Fruit fly (Drosophila melanogaster): Measurements from ENCODE around the gene Acp26Ab.

The Acp26Ab gene

dm6 chr2L:5893796-5894195 lies 1.1 kb upstream of the Acp26Ab start, which contains the start of gene Acp26Aa:
Gene Acp26Aa, minus strand, starts transcription at chr2L:5893896.
- TF ChIP-seq psq (optimal IDR thresholded peaks at IDR 0.05), result no peak
- no peak for TF ChIP-seq pan (optimal IDR thresholded peaks at IDR 0.05)
- TF ChIP-seq EcR (GFP tag; optimal IDR thresholded peaks at IDR 0.05), result no peak
- TF ChIP-seq usp (GFP tag; optimal IDR thresholded peaks at IDR 0.05), result no peak
- TF ChIP-seq CG8478 (optimal IDR thresholded peaks at IDR 0.05), result no peak
- TF ChIP-seq Dll (optimal IDR thresholded peaks at IDR 0.05), result no peak

DNA sequence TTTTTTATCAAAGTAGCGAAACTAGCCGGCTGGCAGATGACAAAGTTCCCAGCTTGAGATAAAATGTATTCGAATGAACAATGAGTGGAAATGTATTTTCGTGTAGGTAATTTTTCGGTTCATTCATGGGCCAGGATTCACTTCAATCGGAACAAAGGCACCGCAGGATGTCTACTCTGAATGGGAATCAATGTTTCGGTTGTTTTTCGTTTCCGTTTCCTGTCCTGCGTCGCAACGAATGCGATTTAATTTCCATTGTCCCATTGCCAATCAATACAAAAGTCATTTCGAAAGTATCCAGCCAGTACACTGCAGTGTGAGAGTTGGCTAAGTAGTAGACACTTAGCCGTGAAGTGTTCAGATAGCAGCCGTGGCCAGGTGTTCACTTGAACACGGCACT lies 2.1 kb downstream of the Acp26Ab start:
- TF ChIP-seq psq (optimal IDR thresholded peaks at IDR 0.05) (no peak), usp (GFP tag; optimal IDR thresholded peaks at IDR 0.05) (no peak), CG8478 (optimal IDR thresholded peaks at IDR 0.05) (no peak), EcR (GFP tag; optimal IDR thresholded peaks at IDR 0.05) (no peak), pan (optimal IDR thresholded peaks at IDR 0.05) (no peak), Dll (optimal IDR thresholded peaks at IDR 0.05) (no peak)

DNA sequence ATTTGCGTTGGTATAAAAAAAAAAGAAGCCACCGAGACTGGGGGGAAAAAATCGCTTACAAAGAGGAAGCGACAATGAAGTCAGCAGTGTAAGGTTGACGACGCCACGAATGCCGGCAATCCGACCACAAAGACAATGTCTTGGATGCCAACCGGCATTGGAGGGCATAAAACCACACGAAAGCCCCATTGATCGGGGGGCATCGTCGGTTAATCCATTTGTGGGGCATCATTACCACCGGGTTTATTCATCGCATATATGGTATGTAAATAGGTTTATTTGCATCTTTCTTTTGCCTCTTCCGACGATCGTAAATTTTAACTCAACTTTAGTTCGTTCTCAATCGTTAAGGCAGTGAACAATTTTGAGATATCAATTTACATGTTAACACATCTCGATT lies 5.7 kb downstream of the Acp26Ab start:
- TF ChIP-seq EcR (GFP tag; optimal IDR thresholded peaks at IDR 0.05) (peak in 1 of 2 experiments; percentile 29), usp (GFP tag; optimal IDR thresholded peaks at IDR 0.05) (no peak)

- no peak for TF ChIP-seq CG8478 (optimal IDR thresholded peaks at IDR 0.05)
- no peak for TF ChIP-seq psq (optimal IDR thresholded peaks at IDR 0.05)
- no peak for TF ChIP-seq EcR (GFP tag; optimal IDR thresholded peaks at IDR 0.05)
- TF ChIP-seq Dll (optimal IDR thresholded peaks at IDR 0.05), result no peak
- TF ChIP-seq pan (optimal IDR thresholded peaks at IDR 0.05), result no peak
- no peak for TF ChIP-seq usp (GFP tag; optimal IDR thresholded peaks at IDR 0.05)
Observed at dm6 chr2L:5885702-5886101, 7.0 kb downstream of the Acp26Ab start, which contains the start of gene CG9029. Gene CG9029, plus strand, starts transcription at chr2L:5886002.

dm6 chr2L:5884674-5885073 lies 8.0 kb downstream of the Acp26Ab start, which contains the start of the genes Sfp26Ac and CG43185:
Gene Sfp26Ac, minus strand, starts transcription at chr2L:5884774.
Gene CG43185, plus strand, starts transcription at chr2L:5884888.
- TF ChIP-seq Dll (optimal IDR thresholded peaks at IDR 0.05), result no peak
- TF ChIP-seq psq (optimal IDR thresholded peaks at IDR 0.05), result no peak
- no peak for TF ChIP-seq pan (optimal IDR thresholded peaks at IDR 0.05)
- TF ChIP-seq EcR (GFP tag; optimal IDR thresholded peaks at IDR 0.05), result no peak
- TF ChIP-seq usp (GFP tag; optimal IDR thresholded peaks at IDR 0.05), result no peak
- no peak for TF ChIP-seq CG8478 (optimal IDR thresholded peaks at IDR 0.05)

DNA sequence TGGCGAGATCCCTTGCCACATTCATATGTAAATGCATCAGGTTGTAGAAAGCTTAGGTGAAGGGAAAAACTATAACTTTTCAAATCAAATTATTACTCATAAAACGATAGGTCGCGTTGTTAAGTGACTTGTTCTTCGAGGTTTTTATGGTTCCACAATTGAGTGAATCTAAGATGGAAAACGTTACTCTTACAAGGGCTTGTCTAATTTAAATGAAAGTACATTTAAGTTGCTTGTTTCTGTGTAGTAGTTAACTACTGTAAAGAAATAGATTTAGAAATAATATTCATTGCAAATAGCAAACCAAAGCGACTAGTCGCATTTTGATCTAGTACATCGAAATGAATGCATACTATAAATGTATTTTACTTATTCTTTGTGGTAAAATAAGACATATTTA lies 9.2 kb downstream of the Acp26Ab start, which contains the start of gene CG44574:
CG44574 (plus strand) TSS at position 301 of the 400 bp plus-strand sequence.
- TF ChIP-seq pan (optimal IDR thresholded peaks at IDR 0.05) (no peak), CG8478 (optimal IDR thresholded peaks at IDR 0.05) (no peak), psq (optimal IDR thresholded peaks at IDR 0.05) (no peak), usp (GFP tag; optimal IDR thresholded peaks at IDR 0.05) (no peak), EcR (GFP tag; optimal IDR thresholded peaks at IDR 0.05) (no peak), Dll (optimal IDR thresholded peaks at IDR 0.05) (no peak)

- TF ChIP-seq usp (GFP tag; optimal IDR thresholded peaks at IDR 0.05), result no peak
- no peak for TF ChIP-seq Dll (optimal IDR thresholded peaks at IDR 0.05)
- TF ChIP-seq CG8478 (optimal IDR thresholded peaks at IDR 0.05), result no peak
- TF ChIP-seq EcR (GFP tag; optimal IDR thresholded peaks at IDR 0.05), result no peak
- no peak for TF ChIP-seq pan (optimal IDR thresholded peaks at IDR 0.05)
- no peak for TF ChIP-seq psq (optimal IDR thresholded peaks at IDR 0.05)
Observed at dm6 chr2L:5881181-5881580, 11.5 kb downstream of the Acp26Ab start.

- TF ChIP-seq usp (GFP tag; optimal IDR thresholded peaks at IDR 0.05) (no peak), EcR (GFP tag; optimal IDR thresholded peaks at IDR 0.05) (no peak), psq (optimal IDR thresholded peaks at IDR 0.05) (no peak), Dll (optimal IDR thresholded peaks at IDR 0.05) (no peak), CG8478 (optimal IDR thresholded peaks at IDR 0.05) (no peak), pan (optimal IDR thresholded peaks at IDR 0.05) (no peak)
Observed at dm6 chr2L:5879363-5879934, 13.2 kb downstream of the Acp26Ab start, which contains the start of gene rau. Gene rau, minus strand, starts transcription at chr2L:5879498.

DNA sequence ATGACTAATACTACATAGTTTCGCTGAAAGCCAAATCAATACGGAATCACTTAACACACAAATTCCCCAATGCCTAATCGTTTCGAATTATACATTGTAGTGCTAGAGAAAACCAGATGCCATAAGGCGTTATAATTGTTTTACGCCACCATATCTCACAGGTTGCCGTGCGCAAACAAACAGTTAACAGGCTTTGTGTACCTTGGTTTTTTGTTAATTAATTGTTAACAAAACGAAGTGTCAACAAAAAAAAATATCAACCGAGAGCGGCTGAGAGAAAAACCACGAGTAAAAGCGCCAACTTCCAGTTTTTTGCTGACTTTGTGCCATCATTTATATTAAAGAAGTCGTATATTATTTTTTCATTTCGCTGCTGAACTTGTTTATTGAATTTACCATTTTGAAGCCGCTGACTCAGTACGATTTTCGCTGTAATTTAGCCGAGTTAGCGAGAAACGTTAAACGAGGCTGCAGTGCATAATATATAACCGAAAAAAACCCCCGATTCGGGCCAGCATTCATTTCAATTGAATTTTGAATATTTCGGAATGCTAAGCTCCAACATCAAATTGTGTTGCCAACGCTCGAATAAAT lies 16.1 kb downstream of the Acp26Ab start:
- TF ChIP-seq usp (GFP tag; optimal IDR thresholded peaks at IDR 0.05) (no peak), EcR (GFP tag; optimal IDR thresholded peaks at IDR 0.05) (no peak), Dll (optimal IDR thresholded peaks at IDR 0.05) (no peak), pan (optimal IDR thresholded peaks at IDR 0.05) (no peak), CG8478 (optimal IDR thresholded peaks at IDR 0.05) (no peak), psq (optimal IDR thresholded peaks at IDR 0.05) (no peak)

- TF ChIP-seq pan (optimal IDR thresholded peaks at IDR 0.05) (no peak), CG8478 (optimal IDR thresholded peaks at IDR 0.05) (no peak), usp (GFP tag; optimal IDR thresholded peaks at IDR 0.05) (no peak), Dll (optimal IDR thresholded peaks at IDR 0.05) (no peak), EcR (GFP tag; optimal IDR thresholded peaks at IDR 0.05) (no peak), psq (optimal IDR thresholded peaks at IDR 0.05) (no peak)
Observed at dm6 chr2L:5870838-5871702, 21.6 kb downstream of the Acp26Ab start.

dm6 chr2L:5866791-5867190 lies 25.9 kb downstream of the Acp26Ab start:
- no peak for TF ChIP-seq psq (optimal IDR thresholded peaks at IDR 0.05)
- TF ChIP-seq CG8478 (optimal IDR thresholded peaks at IDR 0.05), result no peak
- TF ChIP-seq pan (optimal IDR thresholded peaks at IDR 0.05), result no peak
- no peak for TF ChIP-seq Dll (optimal IDR thresholded peaks at IDR 0.05)
- no peak for TF ChIP-seq EcR (GFP tag; optimal IDR thresholded peaks at IDR 0.05)
- no peak for TF ChIP-seq usp (GFP tag; optimal IDR thresholded peaks at IDR 0.05)

DNA sequence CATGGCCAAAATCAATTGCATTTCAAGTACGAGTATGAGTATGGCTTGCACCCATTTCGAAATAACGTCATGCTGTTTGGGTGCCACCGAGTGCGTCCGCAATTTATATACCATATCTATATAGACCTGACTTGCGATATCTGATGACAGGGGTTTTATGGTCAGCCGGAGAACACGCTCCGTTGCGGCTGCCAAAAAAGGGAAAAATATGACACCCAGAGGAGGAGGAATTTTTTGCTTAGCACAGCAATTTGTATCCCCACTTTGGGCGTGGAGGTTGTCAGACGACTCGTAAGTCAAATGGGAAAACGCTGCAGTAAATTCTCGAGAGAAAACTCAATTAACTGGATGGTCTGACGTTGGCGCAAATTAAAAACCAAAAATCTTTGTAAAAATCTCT lies 35.9 kb downstream of the Acp26Ab start:
- TF ChIP-seq CG8478 (optimal IDR thresholded peaks at IDR 0.05) (no peak), EcR (GFP tag; optimal IDR thresholded peaks at IDR 0.05) (no peak), pan (optimal IDR thresholded peaks at IDR 0.05) (no peak), Dll (optimal IDR thresholded peaks at IDR 0.05) (no peak), usp (GFP tag; optimal IDR thresholded peaks at IDR 0.05) (no peak), psq (optimal IDR thresholded peaks at IDR 0.05) (no peak)

Data from whole organism.